Worm (Caenorhabditis elegans): ENCODE results near the gene C01G5.9.

- TF ChIP-seq unc-62 (GFP tag; optimal IDR thresholded peaks at IDR 0.05) (no peak), ceh-39 (tag; optimal IDR thresholded peaks at IDR 0.05) (no peak), nhr-28 (tag; optimal IDR thresholded peaks at IDR 0.05) (no peak), unc-39 (tag; optimal IDR thresholded peaks at IDR 0.05) (no peak), sptf-1 (tag; optimal IDR thresholded peaks at IDR 0.05) (peak; percentile 83), nhr-12 (tag; optimal IDR thresholded peaks at IDR 0.05) (no peak), mep-1 (tag; optimal IDR thresholded peaks at IDR 0.05) (peak; percentile 1), hlh-1 (tag; optimal IDR thresholded peaks at IDR 0.05) (no peak), blmp-1 (tag; optimal IDR thresholded peaks at IDR 0.05) (no peak), pha-4 (tag; optimal IDR thresholded peaks at IDR 0.05) (no peak)
These were observed 37.1 kb downstream of the C01G5.9 start, which contains the start of gene try-3 for ce11 chrIV:6556624-6557368.
